Fruit fly (Drosophila melanogaster) S2 (cell line): ENCODE data around the gene Egfrap.

Experiments used
- CG8478 ChIP-seq: fragments of >200 bp; optimal IDR thresholded peaks from 2 replicates; lab custom pipeline; 2018
- CTCF ChIP-seq, 2 experiments: fragments of >200 bp; optimal IDR thresholded peaks; 2 replicates each; lab custom pipeline; 2018

DNA sequence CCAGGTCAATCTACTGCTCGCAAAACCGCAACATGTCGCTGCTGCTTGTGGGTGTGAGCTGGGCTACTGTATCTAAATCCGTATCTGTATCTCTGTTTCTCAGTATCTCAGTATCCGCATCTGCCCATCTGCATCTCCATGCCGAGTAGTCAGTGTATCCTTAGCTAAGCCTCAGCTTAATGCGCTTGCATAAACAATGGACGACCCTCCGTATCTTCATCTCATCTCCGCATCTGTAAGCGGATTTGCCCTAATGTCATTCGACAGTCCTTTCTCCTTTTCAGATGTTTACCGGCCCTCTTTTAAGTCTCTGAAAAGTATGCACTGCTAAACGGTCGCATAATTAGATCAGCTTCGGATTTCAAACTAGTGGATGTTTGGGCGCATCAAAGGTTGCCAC is 46.1 kb upstream of the Egfrap start:
- TF ChIP-seq CTCF (optimal IDR thresholded peaks at IDR 0.05; lab: Kevin White, UChicago) (no peak), CG8478 (no peak)
